Worm (Caenorhabditis elegans) whole organism, young adult: Measurements from ENCODE around the gene T02E9.6.

ENCODE experiments used
- B0019.2 ChIP-seq: fragments of 200-800 bp; sonication (Bioruptor generic); conservative IDR thresholded peaks from 2 replicates; pipeline ENCODE4 v1.3.6; 2022; ENCODE audit warnings: missing genetic modification reagents, missing genetic modification characterization, missing compliant biosample characterization
- B0035.1 ChIP-seq: sonication (generic microtip); optimal IDR thresholded peaks from 2 replicates; lab custom pipeline; 2016; ENCODE audit warnings: missing genetic modification characterization, mild to moderate bottlenecking, missing compliant biosample characterization, missing genotype, missing genetic modification reagents
- B0336.3 ChIP-seq: fragments of 200-800 bp; sonication (Bioruptor generic); IDR thresholded peaks from 2 replicates; pipeline ENCODE4 v1.3.6; 2022; ENCODE audit warnings: missing genetic modification characterization, missing compliant biosample characterization
- F10E7.11 ChIP-seq: sonication (generic microtip); optimal IDR thresholded peaks from 2 replicates; lab custom pipeline; 2017; ENCODE audit warnings: mild to moderate bottlenecking, missing genetic modification characterization, moderate library complexity, missing compliant biosample characterization
- F37B4.10 ChIP-seq: fragments of 200-800 bp; sonication (Bioruptor generic); IDR thresholded peaks from 2 replicates; pipeline ENCODE4 v1.3.6; 2022; ENCODE audit warnings: missing genetic modification characterization, missing compliant biosample characterization
- F49E8.2 ChIP-seq: sonication (generic microtip); optimal IDR thresholded peaks from 3 replicates; lab custom pipeline; 2017; ENCODE audit warnings: missing genetic modification characterization, mild to moderate bottlenecking, missing compliant biosample characterization, antibody characterized with exemption, moderate library complexity; ENCODE audit not compliant: insufficient read depth
- F52B5.7 ChIP-seq: sonication (generic microtip); optimal IDR thresholded peaks from 2 replicates; lab custom pipeline; 2016; ENCODE audit warnings: mild to moderate bottlenecking, missing genetic modification characterization, missing compliant biosample characterization
- F55B11.4 ChIP-seq: sonication (generic microtip); optimal IDR thresholded peaks from 2 replicates; lab custom pipeline; 2016; ENCODE audit warnings: missing compliant biosample characterization, missing genetic modification characterization, borderline replicate concordance; ENCODE audit not compliant: insufficient read depth
- K11D2.4 ChIP-seq: fragments of 200-800 bp; sonication (Bioruptor generic); IDR thresholded peaks from 2 replicates; pipeline ENCODE4 v1.3.6; 2022; ENCODE audit warnings: missing genetic modification reagents, missing genetic modification characterization, missing compliant biosample characterization
- T07F8.4 ChIP-seq: sonication (generic microtip); optimal IDR thresholded peaks from 2 replicates; lab custom pipeline; 2016; ENCODE audit warnings: mild to moderate bottlenecking, missing genetic modification characterization, moderate library complexity, missing compliant biosample characterization
- Y67H2A.10 ChIP-seq: fragments of 200-800 bp; sonication (Bioruptor generic); conservative IDR thresholded peaks from 2 replicates; pipeline ENCODE4 v1.3.6; 2022; ENCODE audit warnings: missing genetic modification reagents, missing genetic modification characterization, missing compliant biosample characterization
- ZK185.1 ChIP-seq: sonication (generic microtip); optimal IDR thresholded peaks from 2 replicates; lab custom pipeline; 2016; ENCODE audit warnings: mild to moderate bottlenecking, missing genetic modification characterization, missing compliant biosample characterization; ENCODE audit not compliant: poor library complexity, severe bottlenecking
- ama-1 ChIP-seq, 3 experiments: fragments of 150-350 bp in 1 of 3; sonication (generic microtip) in 2 of 3; optimal IDR thresholded peaks; 2 replicates each; lab custom pipeline; 2014 to 2018; ENCODE audit warnings: missing biosample characterization in 2 of 3, missing genetic modification characterization in 2 of 3, missing genetic modification reagents in 2 of 3
- aptf-2 ChIP-seq: fragments of 200-800 bp; sonication (Bioruptor generic); conservative IDR thresholded peaks from 2 replicates; pipeline ENCODE4 v1.3.6; 2022; ENCODE audit warnings: missing genetic modification reagents, missing genetic modification characterization, missing compliant biosample characterization
- attf-5 ChIP-seq: fragments of 200-800 bp; sonication (Bioruptor generic); optimal IDR thresholded peaks from 2 replicates; lab custom pipeline; 2018; ENCODE audit warnings: mild to moderate bottlenecking, missing genetic modification characterization, missing compliant biosample characterization
- bed-1 ChIP-seq: fragments of 200-800 bp; sonication (Bioruptor generic); IDR thresholded peaks from 2 replicates; pipeline ENCODE4 v1.3.6; 2022; ENCODE audit warnings: missing genetic modification reagents, missing genetic modification characterization, missing compliant biosample characterization
- ccch-3 ChIP-seq: fragments of 200-800 bp; sonication (Bioruptor generic); optimal IDR thresholded peaks from 2 replicates; lab custom pipeline; 2018; ENCODE audit warnings: mild to moderate bottlenecking, missing genetic modification characterization, missing compliant biosample characterization
- ceh-79 ChIP-seq: sonication (generic microtip); optimal IDR thresholded peaks from 2 replicates; lab custom pipeline; 2017; ENCODE audit warnings: mild to moderate bottlenecking, missing genetic modification characterization, missing compliant biosample characterization
- chd-7 ChIP-seq: sonication (generic microtip); optimal IDR thresholded peaks from 2 replicates; lab custom pipeline; 2016; ENCODE audit warnings: mild to moderate bottlenecking, missing genetic modification characterization, moderate library complexity, missing compliant biosample characterization
- dox-1 ChIP-seq: fragments of 200-800 bp; sonication (Bioruptor generic); IDR thresholded peaks from 2 replicates; pipeline ENCODE4 v1.3.6; 2022; ENCODE audit warnings: missing genetic modification reagents, missing genetic modification characterization, missing compliant biosample characterization
- efl-1 ChIP-seq: fragments of 150-350 bp; optimal IDR thresholded peaks from 2 replicates; lab custom pipeline; 2014; ENCODE audit warnings: missing biosample characterization, missing genetic modification reagents, missing genetic modification characterization
- egl-18 ChIP-seq: fragments of 200-800 bp; sonication (Bioruptor generic); IDR thresholded peaks from 2 replicates; pipeline ENCODE4 v1.3.6; 2022; ENCODE audit warnings: missing genetic modification reagents, missing genetic modification characterization, missing compliant biosample characterization
- egl-44 ChIP-seq: fragments of 200-800 bp; sonication (Bioruptor generic); IDR thresholded peaks from 2 replicates; pipeline ENCODE4 v1.3.6; 2022; ENCODE audit warnings: missing genetic modification reagents, missing genetic modification characterization, missing compliant biosample characterization
- ekl-4 ChIP-seq: fragments of 200-800 bp; sonication (Bioruptor generic); IDR thresholded peaks from 2 replicates; pipeline ENCODE4 v1.3.6; 2022; ENCODE audit warnings: missing genetic modification reagents, missing genetic modification characterization, missing compliant biosample characterization
- ets-4 ChIP-seq: fragments of 200-800 bp; sonication (Bioruptor generic); optimal IDR thresholded peaks from 2 replicates; lab custom pipeline; 2018; ENCODE audit warnings: mild to moderate bottlenecking, missing genetic modification characterization, missing compliant biosample characterization
- lin-35 ChIP-seq, 3 experiments: fragments of 150-350 bp in 2 of 3; sonication (generic microtip) in 1 of 3; optimal IDR thresholded peaks; 2 replicates each; lab custom pipeline; 2014 to 2018; ENCODE audit warnings: missing biosample characterization in 3 of 3, missing genetic modification characterization in 3 of 3, missing genetic modification reagents in 3 of 3
- lin-40 ChIP-seq: sonication (generic microtip); optimal IDR thresholded peaks from 2 replicates; lab custom pipeline; 2016; ENCODE audit warnings: missing genetic modification characterization, mild to moderate bottlenecking, missing compliant biosample characterization, missing genotype, missing genetic modification reagents
- lsy-27 ChIP-seq: sonication (generic microtip); optimal IDR thresholded peaks from 2 replicates; lab custom pipeline; 2017; ENCODE audit warnings: missing genetic modification characterization, mild to moderate bottlenecking, missing compliant biosample characterization, antibody characterized with exemption, missing genotype, borderline replicate concordance; ENCODE audit not compliant: insufficient read depth
- madf-6 ChIP-seq: fragments of 200-800 bp; sonication (Bioruptor generic); IDR thresholded peaks from 2 replicates; pipeline ENCODE4 v1.3.6; 2022; ENCODE audit warnings: missing genetic modification reagents, missing genetic modification characterization, missing compliant biosample characterization
- mcd-1 ChIP-seq: fragments of 200-800 bp; sonication (Bioruptor generic); IDR thresholded peaks from 2 replicates; pipeline ENCODE4 v1.3.6; 2022; ENCODE audit warnings: missing genetic modification reagents, missing genetic modification characterization, missing compliant biosample characterization
- nfya-1 ChIP-seq: sonication (generic microtip); optimal IDR thresholded peaks from 2 replicates; lab custom pipeline; 2017; ENCODE audit warnings: antibody characterized with exemption, missing compliant biosample characterization, missing genetic modification characterization, borderline replicate concordance; ENCODE audit not compliant: insufficient read depth
- nhr-120 ChIP-seq: fragments of 200-800 bp; sonication (Bioruptor generic); IDR thresholded peaks from 2 replicates; pipeline ENCODE4 v1.3.6; 2022; ENCODE audit warnings: missing genetic modification characterization, missing compliant biosample characterization
- nhr-27 ChIP-seq: fragments of 200-800 bp; sonication (Bioruptor generic); optimal IDR thresholded peaks from 2 replicates; lab custom pipeline; 2018; ENCODE audit warnings: mild to moderate bottlenecking, missing genetic modification characterization, moderate library complexity, missing compliant biosample characterization
- nhr-90 ChIP-seq: sonication (generic microtip); optimal IDR thresholded peaks from 2 replicates; lab custom pipeline; 2016; ENCODE audit warnings: missing genotype, mild to moderate bottlenecking, missing genetic modification characterization, missing compliant biosample characterization
- pbrm-1 ChIP-seq: fragments of 200-800 bp; sonication (Bioruptor generic); IDR thresholded peaks from 2 replicates; pipeline ENCODE4 v1.3.6; 2022; ENCODE audit warnings: missing genetic modification reagents, missing genetic modification characterization, missing compliant biosample characterization
- rcor-1 ChIP-seq: fragments of 200-800 bp; sonication (Bioruptor generic); IDR thresholded peaks from 2 replicates; pipeline ENCODE4 v1.3.6; 2022; ENCODE audit warnings: missing genetic modification reagents, missing genetic modification characterization, missing compliant biosample characterization
- repo-1 ChIP-seq: sonication (generic microtip); optimal IDR thresholded peaks from 2 replicates; lab custom pipeline; 2017; ENCODE audit warnings: mild to moderate bottlenecking, missing genetic modification characterization, missing compliant biosample characterization
- sdz-38 ChIP-seq: sonication (generic microtip); optimal IDR thresholded peaks from 2 replicates; lab custom pipeline; 2016; ENCODE audit warnings: missing genotype, missing genetic modification characterization, missing compliant biosample characterization
- snpc-1.1 ChIP-seq: sonication (generic microtip); optimal IDR thresholded peaks from 2 replicates; lab custom pipeline; 2017; ENCODE audit warnings: missing genetic modification characterization, mild to moderate bottlenecking, missing compliant biosample characterization, antibody characterized with exemption, moderate library complexity, missing genotype, missing genetic modification reagents; ENCODE audit not compliant: insufficient read depth
- snpc-4 ChIP-seq, 5 experiments: fragments of 150-350 bp in 1 of 5; sonication (generic microtip) in 4 of 5; optimal IDR thresholded peaks; 2 replicates each; lab custom pipeline; 2014 to 2018; ENCODE audit warnings: missing genetic modification characterization in 5 of 5, missing biosample characterization in 3 of 5, antibody characterized with exemption in 2 of 5, mild to moderate bottlenecking in 2 of 5, missing compliant biosample characterization in 2 of 5, missing genotype in 2 of 5, moderate library complexity in 2 of 5, missing genetic modification reagents in 1 of 5
- tbp1 ChIP-seq: fragments of 200-800 bp; sonication (Bioruptor generic); optimal IDR thresholded peaks from 2 replicates; lab custom pipeline; 2018; ENCODE audit warnings: mild to moderate bottlenecking, missing genetic modification characterization, missing compliant biosample characterization
- tlf-1 ChIP-seq: fragments of 200-800 bp; sonication (Bioruptor generic); optimal IDR thresholded peaks from 2 replicates; lab custom pipeline; 2018; ENCODE audit warnings: mild to moderate bottlenecking, missing genetic modification characterization, missing compliant biosample characterization
- unc-130 ChIP-seq: sonication (generic microtip); optimal IDR thresholded peaks from 2 replicates; lab custom pipeline; 2016; ENCODE audit warnings: missing genetic modification reagents, missing genetic modification characterization, missing compliant biosample characterization
- unc-62 ChIP-seq: fragments of 150-350 bp; optimal IDR thresholded peaks from 2 replicates; lab custom pipeline; 2014; ENCODE audit warnings: missing biosample characterization, missing genetic modification reagents, missing genetic modification characterization

The T02E9.6 gene

ce11 chrV:11314025-11314880, 19.8 kb downstream of the T02E9.6 start (continued):
- TF ChIP-seq F55B11.4, result peak; percentile 25
- TF ChIP-seq lin-35 (GFP tag; optimal IDR thresholded peaks at IDR 0.05; lab: Kevin White, UChicago), result peak; percentile 22 to 87 (median 61)
- TF ChIP-seq B0035.1, result peak; percentile 92
- TF ChIP-seq B0019.2, result peak; percentile 87
- peak; percentile 99 for TF ChIP-seq chd-7 (tag; lab: Kevin White, UChicago)
- peak; percentile 92 for TF ChIP-seq lsy-27
- TF ChIP-seq Y67H2A.10 (GFP tag; lab: Robert Waterston, UW), result peak; percentile 88
- peak; percentile 96 for TF ChIP-seq attf-5 (GFP tag; lab: Kevin White, UChicago)
- peak; percentile 99 for TF ChIP-seq egl-44 (GFP tag; lab: Robert Waterston, UW)
- no peak for TF ChIP-seq ama-1 (optimal IDR thresholded peaks at IDR 0.05; lab: Kevin White, UChicago)
- peak; percentile 95 to 96 for TF ChIP-seq ama-1 (GFP tag; optimal IDR thresholded peaks at IDR 0.05; lab: Kevin White, UChicago)
- peak; percentile 90 for TF ChIP-seq ccch-3 (GFP tag; lab: Kevin White, UChicago)
- peak; percentile 94 for TF ChIP-seq ZK185.1
- TF ChIP-seq snpc-4 (GFP tag; optimal IDR thresholded peaks at IDR 0.05; lab: Kevin White, UChicago), result peak; percentile 87
- TF ChIP-seq snpc-4 (tag; optimal IDR thresholded peaks at IDR 0.05; lab: Kevin White, UChicago), result peak; percentile 68 to 91 (median 88)
- peak; percentile 100 for TF ChIP-seq tbp1 (GFP tag; lab: Kevin White, UChicago)
- TF ChIP-seq lin-40, result peak; percentile 85
- TF ChIP-seq F52B5.7 (tag; lab: Kevin White, UChicago), result peak; percentile 100
- no peak for TF ChIP-seq nfya-1 (tag; lab: Kevin White, UChicago)
- TF ChIP-seq F37B4.10, result peak; percentile 98; the same call in 1 of the 2 replicates
- peak; percentile 97 for TF ChIP-seq B0336.3 (GFP tag; lab: Robert Waterston, UW)
- peak; percentile 99 for TF ChIP-seq ceh-79 (tag; lab: Kevin White, UChicago)
- peak; percentile 89 for TF ChIP-seq K11D2.4 (GFP tag; lab: Robert Waterston, UW)
- peak; percentile 53 for TF ChIP-seq efl-1
- TF ChIP-seq aptf-2, result peak; percentile 84
- TF ChIP-seq ets-4 (GFP tag; lab: Kevin White, UChicago), result peak; percentile 99
- TF ChIP-seq dox-1 (GFP tag; lab: Robert Waterston, UW), result peak; percentile 98
- TF ChIP-seq egl-18, result peak; percentile 92
- peak; percentile 97 for TF ChIP-seq repo-1 (tag; lab: Kevin White, UChicago)
- TF ChIP-seq snpc-1.1 (tag; lab: Kevin White, UChicago), result peak; percentile 87
- TF ChIP-seq rcor-1 (GFP tag; lab: Robert Waterston, UW), result peak; percentile 95
- TF ChIP-seq tlf-1, result peak; percentile 93
- TF ChIP-seq bed-1 (GFP tag; lab: Robert Waterston, UW), result peak; percentile 98
- TF ChIP-seq ekl-4 (GFP tag; lab: Robert Waterston, UW), result peak; percentile 95
- peak; percentile 96 for TF ChIP-seq T07F8.4 (tag; lab: Kevin White, UChicago)
- peak; percentile 93 for TF ChIP-seq unc-130
- peak; percentile 90 for TF ChIP-seq madf-6 (GFP tag; lab: Robert Waterston, UW)
- TF ChIP-seq nhr-27 (tag; lab: Kevin White, UChicago), result peak; percentile 99
- peak; percentile 99 for TF ChIP-seq nhr-120 (GFP tag; lab: Robert Waterston, UW)
- peak; percentile 86 for TF ChIP-seq mcd-1
- TF ChIP-seq F10E7.11 (tag; lab: Kevin White, UChicago), result peak; percentile 99
- peak; percentile 57 for TF ChIP-seq sdz-38 (tag; lab: Kevin White, UChicago)
- peak; percentile 97 for TF ChIP-seq nhr-90
- TF ChIP-seq pbrm-1 (GFP tag; lab: Robert Waterston, UW), result peak; percentile 94
- TF ChIP-seq F49E8.2 (tag; lab: Kevin White, UChicago), result peak; percentile 93
- TF ChIP-seq unc-62 (GFP tag; lab: Kevin White, UChicago), result peak; percentile 25
